Fruit fly (Drosophila melanogaster): Measurements from ENCODE around the gene CG12523.

The CG12523 gene

dm6 chr3L:10776367-10777026 lies 24.5 kb upstream of the CG12523 start (continued):
- TF ChIP-seq sc (optimal IDR thresholded peaks at IDR 0.05) (no peak), sc (GFP tag; optimal IDR thresholded peaks at IDR 0.05) (peak; percentile 79), bsh (GFP tag; optimal IDR thresholded peaks at IDR 0.05) (peak; percentile 94 to 98), Hr3 (GFP tag; optimal IDR thresholded peaks at IDR 0.05) (peak; percentile 83), CG8388 (GFP tag; optimal IDR thresholded peaks at IDR 0.05) (peak; percentile 93), CG10209 (GFP tag; optimal IDR thresholded peaks at IDR 0.05) (peak; percentile 84), ssp (GFP tag; IDR thresholded peaks at IDR 0.05) (peak; percentile 88), da (GFP tag; optimal IDR thresholded peaks at IDR 0.05) (peak; percentile 40), Dek (tag; optimal IDR thresholded peaks at IDR 0.05) (peak; percentile 70), CG9876 (GFP tag; optimal IDR thresholded peaks at IDR 0.05) (peak; percentile 71), CG10959 (GFP tag; IDR thresholded peaks at IDR 0.05) (peak; percentile 86), crp (GFP tag; optimal IDR thresholded peaks at IDR 0.05) (peak in 1 of 2 experiments; percentile 50), scrt (GFP tag; optimal IDR thresholded peaks at IDR 0.05) (peak; percentile 57), CG17385 (GFP tag; optimal IDR thresholded peaks at IDR 0.05) (peak; percentile 81), D (optimal IDR thresholded peaks at IDR 0.05) (no peak), D (GFP tag; optimal IDR thresholded peaks at IDR 0.05) (peak; percentile 89), sens-2 (GFP tag; IDR thresholded peaks at IDR 0.05) (peak; percentile 90), H15 (GFP tag; IDR thresholded peaks at IDR 0.05) (peak; percentile 94), Dll (GFP tag; IDR thresholded peaks at IDR 0.05; ENCODE audit: partially characterized antibody) (no peak), CG18262 (tag; optimal IDR thresholded peaks at IDR 0.05) (peak; percentile 85), CG3065 (GFP tag; optimal IDR thresholded peaks at IDR 0.05) (peak; percentile 65), ham (GFP tag; IDR thresholded peaks at IDR 0.05) (no peak), bbx (GFP tag; IDR thresholded peaks at IDR 0.05; ENCODE audit: partially characterized antibody) (no peak), CG8924 (tag; optimal IDR thresholded peaks at IDR 0.05) (peak; percentile 84), CG9609 (GFP tag; optimal IDR thresholded peaks at IDR 0.05) (peak; percentile 88), CG3407 (GFP tag; optimal IDR thresholded peaks at IDR 0.05) (peak; percentile 86), bab2 (GFP tag; optimal IDR thresholded peaks at IDR 0.05) (peak; percentile 92), abd-A (tag; optimal IDR thresholded peaks at IDR 0.05) (no peak), CG15073 (GFP tag; optimal IDR thresholded peaks at IDR 0.05) (no peak), Stat92E (GFP tag; optimal IDR thresholded peaks at IDR 0.05) (no peak), Nf-YC (tag; optimal IDR thresholded peaks at IDR 0.05) (no peak), tin (GFP tag; optimal IDR thresholded peaks at IDR 0.05) (peak; percentile 89), MBD-R2 (GFP tag; IDR thresholded peaks at IDR 0.05) (peak; percentile 64), CG4854 (GFP tag; optimal IDR thresholded peaks at IDR 0.05) (peak; percentile 80), Bdp1 (GFP tag; optimal IDR thresholded peaks at IDR 0.05) (peak; percentile 72), CG5953 (GFP tag; IDR thresholded peaks at IDR 0.05) (peak; percentile 91), toy (GFP tag; IDR thresholded peaks at IDR 0.05) (peak; percentile 79), CG14667 (GFP tag; IDR thresholded peaks at IDR 0.05) (peak; percentile 91), Hr51 (GFP tag; optimal IDR thresholded peaks at IDR 0.05) (peak; percentile 52 to 90), CG9727 (GFP tag; optimal IDR thresholded peaks at IDR 0.05) (peak; percentile 60), disco-r (GFP tag; optimal IDR thresholded peaks at IDR 0.05) (peak; percentile 30), E2f1 (GFP tag; IDR thresholded peaks at IDR 0.05) (peak; percentile 87), unpg (GFP tag; optimal IDR thresholded peaks at IDR 0.05) (peak; percentile 93), lola (GFP tag; optimal IDR thresholded peaks at IDR 0.05) (peak in 1 of 3 experiments; percentile 69), CG16779 (GFP tag; IDR thresholded peaks at IDR 0.05) (peak; percentile 52; the same call in 1 of the 2 replicates), ac (GFP tag; optimal IDR thresholded peaks at IDR 0.05) (peak; percentile 31), Jarid2 (GFP tag; optimal IDR thresholded peaks at IDR 0.05) (peak; percentile 42), CoRest (tag; optimal IDR thresholded peaks at IDR 0.05) (peak; percentile 81), vfl (GFP tag; optimal IDR thresholded peaks at IDR 0.05) (peak; percentile 36)
